Fruit fly (Drosophila melanogaster): ENCODE measurements around the gene Fkbp59.

DNA sequence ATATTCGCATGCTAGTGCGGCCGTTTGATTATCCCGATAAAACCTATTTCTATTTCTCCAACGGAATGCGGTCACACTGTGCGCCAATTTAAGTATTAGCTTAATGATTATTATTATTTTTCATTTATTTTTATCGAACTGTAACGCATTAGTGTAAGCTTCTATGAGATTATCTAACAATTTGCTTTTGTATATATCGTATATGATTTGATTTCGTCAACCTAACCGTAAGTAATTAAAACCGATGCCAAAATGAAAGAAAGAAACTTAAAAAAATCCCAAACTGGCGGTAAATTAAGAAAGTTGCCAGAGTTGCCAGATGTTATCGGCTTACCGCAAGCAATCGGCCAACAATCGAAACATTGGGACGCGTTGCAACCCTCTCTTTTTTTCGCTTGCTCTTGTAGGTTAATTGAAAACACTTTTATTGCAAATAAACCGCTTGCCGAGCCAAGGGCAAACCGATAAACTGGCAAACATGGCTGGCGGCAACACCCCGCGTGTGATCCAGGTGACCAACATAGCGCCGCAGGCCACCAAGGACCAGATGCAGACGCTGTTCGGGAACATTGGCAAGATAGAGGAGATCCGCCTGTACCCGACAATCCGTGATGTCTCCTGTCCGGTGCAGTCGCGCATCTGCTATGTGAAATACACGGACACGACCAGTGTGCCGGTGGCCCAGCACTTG, 24.9 kb downstream of the Fkbp59 start, which contains the start of the genes Etl1 and Srp54:
- TF ChIP-seq Ets98B (GFP tag; IDR thresholded peaks at IDR 0.05) = no peak
- TF ChIP-seq CG9948 (tag; optimal IDR thresholded peaks at IDR 0.05) = no peak
- TF ChIP-seq gl (tag; optimal IDR thresholded peaks at IDR 0.05) = no peak

Measured in whole organism, pupa.